Worm (Caenorhabditis elegans) whole organism, mixed stage, embryonic: Measurements from ENCODE around the gene Y42H9B.3.

Experiments used
- M03D4.4 ChIP-seq: sonication (generic microtip); optimal IDR thresholded peaks from 2 replicates; lab custom pipeline; 2017; ENCODE audit warnings: mild to moderate bottlenecking, missing genetic modification characterization, missing compliant biosample characterization
- blmp-1 ChIP-seq: fragments of 150-350 bp; optimal IDR thresholded peaks from 2 replicates; lab custom pipeline; 2014; ENCODE audit warnings: missing biosample characterization, missing genetic modification characterization
- ceh-43 ChIP-seq: fragments of 200-800 bp; sonication (Bioruptor generic); optimal IDR thresholded peaks from 2 replicates; lab custom pipeline; 2018; ENCODE audit warnings: mild to moderate bottlenecking, missing genetic modification characterization, moderate library complexity, missing compliant biosample characterization
- ces-1 ChIP-seq: fragments of 150-350 bp; optimal IDR thresholded peaks from 2 replicates; lab custom pipeline; 2014; ENCODE audit warnings: missing biosample characterization, missing genetic modification reagents, missing genetic modification characterization
- drap-1 ChIP-seq: fragments of 200-800 bp; sonication (Bioruptor generic); optimal IDR thresholded peaks from 3 replicates; lab custom pipeline; 2018; ENCODE audit warnings: mild to moderate bottlenecking, missing genetic modification characterization, missing compliant biosample characterization
- elt-1 ChIP-seq: sonication (generic microtip); optimal IDR thresholded peaks from 2 replicates; lab custom pipeline; 2017; ENCODE audit warnings: missing genetic modification characterization, mild to moderate bottlenecking, missing compliant biosample characterization, antibody characterized with exemption, moderate library complexity, borderline replicate concordance; ENCODE audit not compliant: insufficient read depth
- elt-3 ChIP-seq: fragments of 150-350 bp; optimal IDR thresholded peaks from 2 replicates; lab custom pipeline; 2014; ENCODE audit warnings: missing biosample characterization, missing genetic modification characterization
- flh-1 ChIP-seq: fragments of 200-800 bp; sonication (Bioruptor generic); optimal IDR thresholded peaks from 2 replicates; lab custom pipeline; 2018; ENCODE audit warnings: mild to moderate bottlenecking, missing genetic modification characterization, moderate library complexity, missing compliant biosample characterization
- ham-2 ChIP-seq: fragments of 200-800 bp; sonication (Bioruptor generic); optimal IDR thresholded peaks from 2 replicates; lab custom pipeline; 2018; ENCODE audit warnings: mild to moderate bottlenecking, missing genetic modification characterization, missing compliant biosample characterization
- hlh-1 ChIP-seq: fragments of 150-350 bp; optimal IDR thresholded peaks from 2 replicates; lab custom pipeline; 2014; ENCODE audit warnings: missing biosample characterization, missing genetic modification reagents, missing genetic modification characterization
- lin-13 ChIP-seq: fragments of 150-350 bp; optimal IDR thresholded peaks from 2 replicates; lab custom pipeline; 2014; ENCODE audit warnings: missing biosample characterization, missing genetic modification characterization
- lin-32 ChIP-seq: fragments of 200-800 bp; sonication (Bioruptor generic); optimal IDR thresholded peaks from 2 replicates; lab custom pipeline; 2018; ENCODE audit warnings: mild to moderate bottlenecking, missing genetic modification characterization, missing compliant biosample characterization
- lsy-2 ChIP-seq: fragments of 150-350 bp; optimal IDR thresholded peaks from 2 replicates; lab custom pipeline; 2014; ENCODE audit warnings: missing biosample characterization, missing genetic modification characterization
- mab-5 ChIP-seq: fragments of 150-350 bp; optimal IDR thresholded peaks from 2 replicates; lab custom pipeline; 2014; ENCODE audit warnings: missing biosample characterization, missing genetic modification characterization
- mep-1 ChIP-seq: fragments of 150-350 bp; optimal IDR thresholded peaks from 2 replicates; lab custom pipeline; 2017; ENCODE audit warnings: missing biosample characterization, missing genetic modification reagents, missing genetic modification characterization, inconsistent platforms
- nhr-12 ChIP-seq: fragments of 150-350 bp; optimal IDR thresholded peaks from 2 replicates; lab custom pipeline; 2014; ENCODE audit warnings: missing biosample characterization, missing genetic modification characterization
- nhr-2 ChIP-seq: fragments of 150-350 bp; optimal IDR thresholded peaks from 2 replicates; lab custom pipeline; 2014; ENCODE audit warnings: missing biosample characterization, missing genetic modification characterization
- nhr-28 ChIP-seq: fragments of 150-350 bp; optimal IDR thresholded peaks from 2 replicates; lab custom pipeline; 2014; ENCODE audit warnings: missing biosample characterization, missing genetic modification characterization
- nhr-76 ChIP-seq: sonication (generic microtip); optimal IDR thresholded peaks from 2 replicates; lab custom pipeline; 2017; ENCODE audit warnings: missing biosample characterization, missing genetic modification characterization
- pha-4 ChIP-seq: fragments of 150-350 bp; optimal IDR thresholded peaks from 2 replicates; lab custom pipeline; 2018; ENCODE audit warnings: missing biosample characterization, missing genetic modification reagents, missing genetic modification characterization
- snpc-4 ChIP-seq: fragments of 150-350 bp; optimal IDR thresholded peaks from 2 replicates; lab custom pipeline; 2014; ENCODE audit warnings: missing biosample characterization, missing genetic modification characterization
- sptf-1 ChIP-seq: sonication (generic microtip); optimal IDR thresholded peaks from 2 replicates; lab custom pipeline; 2017; ENCODE audit warnings: mild to moderate bottlenecking, missing genetic modification characterization, moderate library complexity, missing compliant biosample characterization
- tbx-8 ChIP-seq: fragments of 200-800 bp; sonication (Bioruptor generic); optimal IDR thresholded peaks from 2 replicates; lab custom pipeline; 2018; ENCODE audit warnings: mild to moderate bottlenecking, missing genetic modification characterization, moderate library complexity, missing compliant biosample characterization
- unc-62 ChIP-seq: fragments of 150-350 bp; optimal IDR thresholded peaks from 2 replicates; lab custom pipeline; 2014; ENCODE audit warnings: missing biosample characterization, missing genetic modification reagents, missing genetic modification characterization
- zip-8 ChIP-seq: fragments of 150-350 bp; optimal IDR thresholded peaks from 2 replicates; lab custom pipeline; 2014; ENCODE audit warnings: missing biosample characterization, missing genetic modification characterization
- ztf-11 ChIP-seq: fragments of 150-350 bp; optimal IDR thresholded peaks from 2 replicates; lab custom pipeline; 2014; ENCODE audit warnings: missing biosample characterization, missing genetic modification characterization

The Y42H9B.3 gene

ce11 chrIV:8042005-8042404 is 29.8 kb upstream of the Y42H9B.3 start:
- no peak for TF ChIP-seq elt-1 (tag; lab: Kevin White, UChicago)
- TF ChIP-seq snpc-4 = no peak
- no peak for TF ChIP-seq mep-1 (tag; lab: Kevin White, UChicago)
- no peak for TF ChIP-seq ham-2 (GFP tag; lab: Kevin White, UChicago)
- TF ChIP-seq flh-1 = no peak
- TF ChIP-seq nhr-76 = no peak

- peak; percentile 84 for TF ChIP-seq ces-1 (GFP tag; lab: Kevin White, UChicago)
- TF ChIP-seq nhr-28 (tag; lab: Kevin White, UChicago) = no peak
Observed at ce11 chrIV:8040610-8041317, 28.5 kb upstream of the Y42H9B.3 start.

ce11 chrIV:8036492-8036891 is 24.3 kb upstream of the Y42H9B.3 start:
- TF ChIP-seq snpc-4 (no peak), unc-62 (GFP tag; lab: Kevin White, UChicago) (peak; percentile 9)
- TF ChIP-seq, all 35 proteins: peak for 1

- TF ChIP-seq lsy-2 = no peak
- no peak for TF ChIP-seq elt-1 (tag; lab: Kevin White, UChicago)
- TF ChIP-seq blmp-1 (tag; lab: Kevin White, UChicago) = no peak
Observed at ce11 chrIV:8034182-8034581, 22.0 kb upstream of the Y42H9B.3 start.

- no peak for TF ChIP-seq sptf-1 (tag; lab: Kevin White, UChicago)
- no peak for TF ChIP-seq hlh-1 (tag; lab: Kevin White, UChicago)
- TF ChIP-seq lin-32 (GFP tag; lab: Kevin White, UChicago) = no peak
- TF ChIP-seq zip-8 (tag; lab: Kevin White, UChicago) = no peak
- TF ChIP-seq elt-1 (tag; lab: Kevin White, UChicago) = no peak
- TF ChIP-seq ham-2 (GFP tag; lab: Kevin White, UChicago) = no peak
- TF ChIP-seq elt-3 (tag; lab: Kevin White, UChicago) = no peak
- no peak for TF ChIP-seq nhr-28 (tag; lab: Kevin White, UChicago)
- TF ChIP-seq tbx-8 (GFP tag; lab: Kevin White, UChicago) = no peak
Observed at ce11 chrIV:8032135-8032915, 20.1 kb upstream of the Y42H9B.3 start.

- TF ChIP-seq nhr-2 (no peak), nhr-76 (no peak), flh-1 (no peak)
Observed at ce11 chrIV:8030099-8030498, 17.9 kb upstream of the Y42H9B.3 start.

ce11 chrIV:8029413-8029812 is 17.2 kb upstream of the Y42H9B.3 start, which contains the start of gene nhr-31:
nhr-31 (minus strand) TSS chrIV:8029513.
- TF ChIP-seq ces-1 (GFP tag; lab: Kevin White, UChicago) (no peak), nhr-28 (tag; lab: Kevin White, UChicago) (no peak), M03D4.4 (tag; lab: Kevin White, UChicago) (no peak), hlh-1 (tag; lab: Kevin White, UChicago) (no peak), flh-1 (no peak), ztf-11 (tag; lab: Kevin White, UChicago) (no peak), pha-4 (tag; lab: Kevin White, UChicago) (no peak), ceh-43 (GFP tag; lab: Kevin White, UChicago) (no peak), mab-5 (tag; lab: Kevin White, UChicago) (no peak), lin-13 (tag; lab: Kevin White, UChicago) (no peak), snpc-4 (no peak), drap-1 (GFP tag; lab: Kevin White, UChicago) (no peak), nhr-12 (tag; lab: Kevin White, UChicago) (no peak)
